Fruit fly (Drosophila melanogaster): ENCODE measurements around the gene CG8043.

CG8043 gene

DNA sequence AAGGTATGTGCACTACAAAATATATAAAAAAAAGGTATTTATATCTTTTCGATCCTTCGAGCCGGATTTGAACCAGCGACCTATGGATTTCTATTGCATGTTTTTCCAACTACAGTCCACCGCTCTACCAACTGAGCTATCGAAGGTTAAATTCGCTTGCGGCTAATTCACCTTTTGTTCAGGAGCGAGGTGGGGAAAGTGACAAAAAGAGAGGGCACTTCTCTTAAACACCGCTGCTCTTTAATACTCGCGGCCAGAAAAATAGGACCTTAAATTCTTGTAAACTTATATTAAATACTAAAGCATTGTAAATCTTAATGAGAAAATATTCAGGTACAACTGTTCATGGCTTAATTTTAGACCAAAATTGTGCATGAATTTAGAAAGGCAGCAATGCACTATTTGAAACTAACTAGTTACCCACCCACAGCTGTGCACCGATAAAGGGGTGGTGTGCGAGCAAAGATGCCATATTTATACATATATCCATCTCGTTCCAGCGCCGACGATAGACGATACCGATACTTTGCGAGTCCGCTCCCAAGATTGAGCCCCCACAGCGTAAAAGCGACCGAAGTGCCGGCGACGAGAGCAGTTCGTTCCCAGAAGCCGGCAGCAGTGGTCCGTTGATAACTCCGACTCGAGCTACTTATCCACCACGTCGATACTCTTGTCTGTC, 7.5 kb upstream of the CG8043 start (continued):
- TF ChIP-seq HLH3B (GFP tag; IDR thresholded peaks at IDR 0.05) (peak; percentile 97), CG5180 (GFP tag; optimal IDR thresholded peaks at IDR 0.05) (peak; percentile 90), HLH54F (GFP tag; optimal IDR thresholded peaks at IDR 0.05) (peak; percentile 97), Hey (tag; optimal IDR thresholded peaks at IDR 0.05) (peak; percentile 90), CG3065 (GFP tag; optimal IDR thresholded peaks at IDR 0.05) (peak; percentile 86), CG9609 (GFP tag; optimal IDR thresholded peaks at IDR 0.05) (peak; percentile 95), NFAT (GFP tag; IDR thresholded peaks at IDR 0.05) (peak; percentile 92), ind (GFP tag; optimal IDR thresholded peaks at IDR 0.05) (peak; percentile 97), gsb (GFP tag; IDR thresholded peaks at IDR 0.05) (peak; percentile 87), Rfx (GFP tag; IDR thresholded peaks at IDR 0.05) (peak; percentile 97), Mad (GFP tag; optimal IDR thresholded peaks at IDR 0.05) (peak; percentile 96), lilli (GFP tag; optimal IDR thresholded peaks at IDR 0.05) (peak; percentile 99), CG43689 (GFP tag; IDR thresholded peaks at IDR 0.05) (peak; percentile 92), CG18619 (GFP tag; optimal IDR thresholded peaks at IDR 0.05) (peak; percentile 97), Stat92E (GFP tag; optimal IDR thresholded peaks at IDR 0.05) (peak in 1 of 3 experiments; percentile 97), Lpt (GFP tag; optimal IDR thresholded peaks at IDR 0.05) (no peak), HLHmδ (GFP tag; optimal IDR thresholded peaks at IDR 0.05) (peak; percentile 60), kah (GFP tag; optimal IDR thresholded peaks at IDR 0.05) (peak; percentile 94), nerfin-2 (GFP tag; IDR thresholded peaks at IDR 0.05; ENCODE audit: partially characterized antibody) (peak; percentile 15; the same call in 1 of the 2 replicates), Atf3 (GFP tag; optimal IDR thresholded peaks at IDR 0.05) (peak; percentile 92), CG1832 (GFP tag; optimal IDR thresholded peaks at IDR 0.05) (peak; percentile 72), CG12769 (tag; optimal IDR thresholded peaks at IDR 0.05) (peak; percentile 99), slbo (GFP tag; IDR thresholded peaks at IDR 0.05) (peak; percentile 96), lmd (GFP tag; IDR thresholded peaks at IDR 0.05) (peak; percentile 94), Pdp1 (GFP tag; optimal IDR thresholded peaks at IDR 0.05) (peak; percentile 94 to 97), Hr39 (optimal IDR thresholded peaks at IDR 0.05) (no peak), E2f2 (GFP tag; IDR thresholded peaks at IDR 0.05) (peak; percentile 84), emc (GFP tag; optimal IDR thresholded peaks at IDR 0.05) (peak; percentile 92), Bgb (GFP tag; IDR thresholded peaks at IDR 0.05; ENCODE audit: partially characterized antibody) (peak; percentile 66), mld (GFP tag; IDR thresholded peaks at IDR 0.05; ENCODE audit: partially characterized antibody) (peak; percentile 87), en (GFP tag; optimal IDR thresholded peaks at IDR 0.05) (peak; percentile 96), CG16863 (GFP tag; optimal IDR thresholded peaks at IDR 0.05) (peak; percentile 98), insv (GFP tag; optimal IDR thresholded peaks at IDR 0.05) (peak; percentile 53 to 81), Drgx (GFP tag; IDR thresholded peaks at IDR 0.05) (peak; percentile 98), Nf-YC (tag; optimal IDR thresholded peaks at IDR 0.05) (peak; percentile 90), vnd (GFP tag; IDR thresholded peaks at IDR 0.05; ENCODE audit: partially characterized antibody) (peak; percentile 37), CG4282 (GFP tag; optimal IDR thresholded peaks at IDR 0.05) (peak; percentile 88), esg (GFP tag; conservative IDR thresholded peaks at IDR 0.05) (peak; percentile 92), CoRest (tag; optimal IDR thresholded peaks at IDR 0.05) (peak; percentile 97), nom (GFP tag; optimal IDR thresholded peaks at IDR 0.05) (peak; percentile 96), jing (GFP tag; optimal IDR thresholded peaks at IDR 0.05) (peak; percentile 94), phol (tag; optimal IDR thresholded peaks at IDR 0.05) (peak; percentile 97), fru (optimal IDR thresholded peaks at IDR 0.05) (no peak), Dp (GFP tag; optimal IDR thresholded peaks at IDR 0.05) (peak; percentile 38), Side (GFP tag; optimal IDR thresholded peaks at IDR 0.05) (peak; percentile 98), Hr3 (GFP tag; optimal IDR thresholded peaks at IDR 0.05) (peak; percentile 96), lov (optimal IDR thresholded peaks at IDR 0.05) (no peak), lov (GFP tag; IDR thresholded peaks at IDR 0.05) (peak; percentile 94), CG17361 (GFP tag; IDR thresholded peaks at IDR 0.05) (peak; percentile 93), CG17359 (tag; optimal IDR thresholded peaks at IDR 0.05) (peak; percentile 98)
